Fruit fly (Drosophila melanogaster) whole organism, pupa: Measurements from ENCODE around the gene CG8611.

ENCODE experiments used
- CG13204 ChIP-seq: fragments of 200-800 bp; sonication (Bioruptor generic); optimal IDR thresholded peaks from 2 replicates; lab custom pipeline; 2018; ENCODE audit warnings: missing biosample characterization, mild to moderate bottlenecking, missing genetic modification characterization, moderate library complexity
- CG8159 ChIP-seq: fragments of 200-800 bp; sonication (Bioruptor generic); optimal IDR thresholded peaks from 3 replicates; lab custom pipeline; 2018; ENCODE audit warnings: missing biosample characterization, mild to moderate bottlenecking, missing genetic modification characterization, moderate library complexity
- CG8301 ChIP-seq: fragments of 200-800 bp; sonication (Bioruptor generic); optimal IDR thresholded peaks from 2 replicates; lab custom pipeline; 2018; ENCODE audit warnings: missing biosample characterization, mild to moderate bottlenecking, missing genetic modification characterization
- CG9948 ChIP-seq: fragments of 200-800 bp; sonication (Bioruptor generic); optimal IDR thresholded peaks from 2 replicates; lab custom pipeline; 2018; ENCODE audit warnings: missing biosample characterization, mild to moderate bottlenecking, missing genetic modification characterization, moderate library complexity
- D1 ChIP-seq: fragments of 200-800 bp; sonication (Bioruptor generic); optimal IDR thresholded peaks from 2 replicates; lab custom pipeline; 2018; ENCODE audit warnings: missing biosample characterization, mild to moderate bottlenecking, missing genetic modification characterization, moderate library complexity
- EcR ChIP-seq: fragments of 200-800 bp; sonication (Bioruptor generic); optimal IDR thresholded peaks from 3 replicates; lab custom pipeline; 2019; ENCODE audit warnings: missing biosample characterization, missing genetic modification characterization, mild to moderate bottlenecking, moderate library complexity, missing genetic modification reagents
- Snoo ChIP-seq: fragments of 200-800 bp; sonication (Bioruptor generic); optimal IDR thresholded peaks from 3 replicates; lab custom pipeline; 2017; ENCODE audit warnings: missing biosample characterization, mild to moderate bottlenecking, missing genetic modification characterization, inconsistent platforms
- rn ChIP-seq: fragments of 200-800 bp; sonication (Bioruptor generic); IDR thresholded peaks from 2 replicates; pipeline ENCODE4 v1.3.6; 2022; ENCODE audit warnings: missing biosample characterization, missing genetic modification characterization

- TF ChIP-seq Snoo (tag; lab: Kevin White, UChicago) (no peak), CG13204 (no peak), rn (GFP tag; lab: Robert Waterston, UW) (no peak), CG8301 (tag; lab: Kevin White, UChicago) (no peak), CG9948 (tag; lab: Kevin White, UChicago) (no peak), EcR (GFP tag; lab: Kevin White, UChicago) (no peak), D1 (tag; lab: Kevin White, UChicago) (no peak), CG8159 (no peak)
These were observed 1.5 kb upstream of the CG8611 start, which contains the start of gene ENGase for dm6 chrX:17423310-17423945.
